Worm (Caenorhabditis elegans) whole organism, midembryonic: ENCODE results near the gene Y54G2A.38.

Experiments used
- T22C8.4 ChIP-seq: fragments of 200-800 bp; sonication (Bioruptor generic); IDR thresholded peaks from 2 replicates; pipeline ENCODE4 v1.3.6; 2022; ENCODE audit warnings: missing genetic modification characterization, missing compliant biosample characterization
- cog-1 ChIP-seq: sonication (generic microtip); optimal IDR thresholded peaks from 2 replicates; lab custom pipeline; 2016; ENCODE audit warnings: missing genetic modification characterization, missing compliant biosample characterization
- flt-1 ChIP-seq: fragments of 200-800 bp; sonication (Bioruptor generic); IDR thresholded peaks from 2 replicates; pipeline ENCODE4 v1.3.6; 2022; ENCODE audit warnings: missing genetic modification characterization, missing compliant biosample characterization
- klf-2 ChIP-seq: fragments of 200-800 bp; sonication (Bioruptor generic); conservative IDR thresholded peaks from 2 replicates; pipeline ENCODE4 v1.3.6; 2022; ENCODE audit warnings: missing genetic modification reagents, missing genetic modification characterization, missing compliant biosample characterization
- med-1 ChIP-seq: sonication (generic microtip); optimal IDR thresholded peaks from 2 replicates; lab custom pipeline; 2017; ENCODE audit warnings: missing genetic modification characterization, mild to moderate bottlenecking, missing compliant biosample characterization, antibody characterized with exemption, missing genetic modification reagents; ENCODE audit not compliant: insufficient read depth
- ref-1 ChIP-seq: fragments of 200-800 bp; sonication (Bioruptor generic); conservative IDR thresholded peaks from 2 replicates; pipeline ENCODE4 v1.3.6; 2022; ENCODE audit warnings: missing genetic modification reagents, missing genetic modification characterization, missing compliant biosample characterization
- tab-1 ChIP-seq: fragments of 200-800 bp; sonication (Bioruptor generic); IDR thresholded peaks from 2 replicates; pipeline ENCODE4 v1.3.6; 2022; ENCODE audit warnings: missing genetic modification characterization, missing compliant biosample characterization
- ztf-23 ChIP-seq: fragments of 200-800 bp; sonication (Bioruptor generic); IDR thresholded peaks from 2 replicates; pipeline ENCODE4 v1.3.6; 2022; ENCODE audit warnings: missing genetic modification reagents, missing genetic modification characterization, missing compliant biosample characterization
- ztf-29 ChIP-seq: fragments of 200-800 bp; sonication (Bioruptor generic); IDR thresholded peaks from 2 replicates; pipeline ENCODE4 v1.3.6; 2022; ENCODE audit warnings: missing genetic modification reagents, missing genetic modification characterization, missing compliant biosample characterization

- TF ChIP-seq ztf-23 (GFP tag; lab: Robert Waterston, UW) (no peak), T22C8.4 (no peak), ref-1 (GFP tag; lab: Robert Waterston, UW) (no peak), ztf-29 (no peak), flt-1 (GFP tag; lab: Robert Waterston, UW) (no peak), cog-1 (no peak), klf-2 (GFP tag; lab: Robert Waterston, UW) (no peak), med-1 (no peak), tab-1 (GFP tag; lab: Robert Waterston, UW) (no peak)
Measured at ce11 chrIV:2761477-2761876, 2.2 kb downstream of the Y54G2A.38 start.
